Worm (Caenorhabditis elegans) whole organism, L3 larva: Measurements from ENCODE around the gene kcnl-1.

Experiments used
- R02D3.7 ChIP-seq: fragments of 150-350 bp; optimal IDR thresholded peaks from 2 replicates; lab custom pipeline; 2014; ENCODE audit warnings: missing biosample characterization, missing genetic modification characterization
- aly-2 ChIP-seq: fragments of 150-350 bp; optimal IDR thresholded peaks from 2 replicates; lab custom pipeline; 2014; ENCODE audit warnings: missing biosample characterization, missing genetic modification characterization
- ama-1 ChIP-seq: fragments of 150-350 bp; optimal IDR thresholded peaks from 2 replicates; lab custom pipeline; 2018
- ceh-16 ChIP-seq: sonication (generic microtip); optimal IDR thresholded peaks from 2 replicates; lab custom pipeline; 2017; ENCODE audit warnings: missing biosample characterization, missing genetic modification characterization
- ceh-9 ChIP-seq: sonication (generic microtip); optimal IDR thresholded peaks from 2 replicates; lab custom pipeline; 2018; ENCODE audit warnings: missing biosample characterization, missing genetic modification characterization
- elt-1 ChIP-seq: fragments of 150-350 bp; optimal IDR thresholded peaks from 2 replicates; lab custom pipeline; 2014; ENCODE audit warnings: missing biosample characterization, missing genetic modification characterization
- elt-2 ChIP-seq: sonication (generic microtip); optimal IDR thresholded peaks from 2 replicates; lab custom pipeline; 2016; ENCODE audit warnings: missing genetic modification reagents, mild to moderate bottlenecking, missing genetic modification characterization, missing compliant biosample characterization
- elt-3 ChIP-seq, 3 experiments: fragments of 150-350 bp in 1 of 3; sonication (generic microtip) in 2 of 3; optimal IDR thresholded peaks; 2 replicates in 2 of 3; 4 replicates in 1 of 3; lab custom pipeline; 2014 to 2017; ENCODE audit warnings: missing biosample characterization in 3 of 3, missing genetic modification characterization in 3 of 3
- fkh-2 ChIP-seq: fragments of 150-350 bp; optimal IDR thresholded peaks from 2 replicates; lab custom pipeline; 2014; ENCODE audit warnings: missing biosample characterization, missing genetic modification reagents, missing genetic modification characterization
- fos-1 ChIP-seq: fragments of 150-350 bp; optimal IDR thresholded peaks from 2 replicates; lab custom pipeline; 2014; ENCODE audit warnings: missing biosample characterization, missing genetic modification characterization
- hmg-11 ChIP-seq: sonication (generic microtip); optimal IDR thresholded peaks from 2 replicates; lab custom pipeline; 2016; ENCODE audit warnings: missing genetic modification characterization, missing compliant biosample characterization
- lsy-12 ChIP-seq: sonication (generic microtip); optimal IDR thresholded peaks from 2 replicates; lab custom pipeline; 2016; ENCODE audit warnings: mild to moderate bottlenecking, missing genetic modification characterization, missing compliant biosample characterization
- mdl-1 ChIP-seq: fragments of 150-350 bp; optimal IDR thresholded peaks from 2 replicates; lab custom pipeline; 2014; ENCODE audit warnings: missing biosample characterization, missing genetic modification characterization
- mml-1 ChIP-seq: fragments of 150-350 bp; sonication (generic microtip); optimal IDR thresholded peaks from 3 replicates; lab custom pipeline; 2014; ENCODE audit warnings: missing biosample characterization, missing genetic modification characterization
- nfya-1 ChIP-seq: sonication (generic microtip); optimal IDR thresholded peaks from 2 replicates; lab custom pipeline; 2017; ENCODE audit warnings: missing genetic modification characterization, mild to moderate bottlenecking, missing compliant biosample characterization, antibody characterized with exemption, moderate library complexity; ENCODE audit not compliant: insufficient read depth
- nhr-23 ChIP-seq: fragments of 150-350 bp; optimal IDR thresholded peaks from 2 replicates; lab custom pipeline; 2014; ENCODE audit warnings: missing biosample characterization, missing genetic modification reagents, missing genetic modification characterization
- nhr-237 ChIP-seq: fragments of 150-350 bp; optimal IDR thresholded peaks from 2 replicates; lab custom pipeline; 2014; ENCODE audit warnings: missing biosample characterization, missing genetic modification characterization
- nhr-25 ChIP-seq: sonication (generic microtip); optimal IDR thresholded peaks from 2 replicates; lab custom pipeline; 2017; ENCODE audit warnings: missing biosample characterization, missing genetic modification characterization
- nhr-28 ChIP-seq: fragments of 150-350 bp; optimal IDR thresholded peaks from 2 replicates; lab custom pipeline; 2014; ENCODE audit warnings: missing biosample characterization, missing genetic modification characterization
- nhr-43 ChIP-seq: sonication (generic microtip); optimal IDR thresholded peaks from 2 replicates; lab custom pipeline; 2016; ENCODE audit warnings: mild to moderate bottlenecking, missing genetic modification characterization, missing compliant biosample characterization; ENCODE audit not compliant: poor library complexity, severe bottlenecking
- nhr-67 ChIP-seq: fragments of 150-350 bp; optimal IDR thresholded peaks from 2 replicates; lab custom pipeline; 2014; ENCODE audit warnings: missing biosample characterization, missing genetic modification characterization
- pha-4 ChIP-seq: fragments of 150-350 bp; optimal IDR thresholded peaks from 2 replicates; lab custom pipeline; 2014; ENCODE audit warnings: missing biosample characterization, missing genetic modification reagents, missing genetic modification characterization
- pqm-1 ChIP-seq: fragments of 150-350 bp; optimal IDR thresholded peaks from 2 replicates; lab custom pipeline; 2017; ENCODE audit warnings: missing biosample characterization, missing genetic modification characterization, inconsistent platforms
- skn-1 ChIP-seq: fragments of 150-350 bp; optimal IDR thresholded peaks from 2 replicates; lab custom pipeline; 2014; ENCODE audit warnings: missing biosample characterization, missing genetic modification characterization
- tbx-2 ChIP-seq: sonication (generic microtip); optimal IDR thresholded peaks from 2 replicates; lab custom pipeline; 2016; ENCODE audit warnings: mild to moderate bottlenecking, missing genetic modification characterization, missing compliant biosample characterization
- unc-39 ChIP-seq: sonication (generic microtip); optimal IDR thresholded peaks from 4 replicates; lab custom pipeline; 2017; ENCODE audit warnings: missing biosample characterization, missing genetic modification characterization
- unc-62 ChIP-seq: fragments of 150-350 bp; sonication (generic microtip); optimal IDR thresholded peaks from 4 replicates; lab custom pipeline; 2014; ENCODE audit warnings: missing biosample characterization, missing genetic modification reagents, missing genetic modification characterization
- ztf-11 ChIP-seq: fragments of 150-350 bp; optimal IDR thresholded peaks from 2 replicates; lab custom pipeline; 2014; ENCODE audit warnings: missing biosample characterization, missing genetic modification characterization
- ztf-4 ChIP-seq: fragments of 150-350 bp; optimal IDR thresholded peaks from 2 replicates; lab custom pipeline; 2014; ENCODE audit warnings: missing biosample characterization, missing genetic modification characterization

The kcnl-1 gene

DNA sequence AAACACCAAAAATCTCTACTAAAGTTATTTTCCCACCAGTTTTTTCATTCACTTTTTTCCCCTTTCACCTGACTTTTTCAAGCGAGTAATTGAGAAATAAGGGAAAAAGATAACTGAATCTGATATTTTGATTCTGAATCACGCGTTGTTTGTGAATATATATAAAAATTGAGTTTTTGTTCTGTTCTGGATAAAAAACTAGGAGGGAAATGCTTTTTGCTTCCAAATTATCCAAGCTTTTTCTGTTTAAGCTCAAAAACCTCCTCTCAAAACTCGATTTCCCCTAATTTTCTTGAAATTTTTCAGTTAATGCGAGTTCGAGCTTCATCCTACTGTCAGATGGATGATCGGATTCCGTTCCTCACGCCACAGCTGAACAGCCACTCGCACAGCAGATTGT lies at the start of gene kcnl-1:
kcnl-1 (plus strand) TSS at position 301 of the 400 bp plus-strand sequence.
- no peak for TF ChIP-seq R02D3.7 (tag; lab: Kevin White, UChicago)
- TF ChIP-seq ceh-16: no peak
- TF ChIP-seq elt-1: no peak
- TF ChIP-seq aly-2 (tag; lab: Kevin White, UChicago): no peak

DNA sequence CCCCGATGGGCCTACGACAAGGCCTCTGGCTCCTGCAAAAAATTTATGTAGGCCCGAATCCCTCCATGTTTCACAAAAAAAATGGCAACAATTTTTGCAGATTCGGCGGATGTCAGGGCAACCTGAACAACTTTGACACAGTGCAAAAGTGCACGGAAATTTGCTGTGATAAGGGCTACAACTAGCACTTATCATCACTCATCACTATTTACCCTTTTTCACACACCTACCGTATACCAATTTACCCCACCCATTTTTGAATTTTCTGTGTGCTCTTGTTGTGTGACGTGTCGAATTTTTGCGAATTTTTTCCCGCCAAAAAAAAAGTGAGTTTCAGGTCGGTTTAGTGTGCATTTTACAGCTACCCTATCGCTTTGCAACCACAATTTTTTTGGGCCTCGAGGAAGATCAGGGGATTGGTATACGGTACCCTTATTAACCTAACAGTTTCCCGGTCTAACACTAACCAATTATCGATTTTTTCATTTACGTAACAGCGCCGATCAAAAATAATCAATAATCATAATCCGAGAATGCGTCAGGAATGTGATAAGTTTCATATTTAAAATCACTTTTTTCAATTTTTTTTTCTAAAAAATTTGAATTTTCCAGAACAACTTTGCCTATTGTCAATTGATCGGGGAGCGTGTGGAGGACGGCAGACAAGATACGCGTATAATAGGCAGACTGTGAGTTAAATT lies 46.6 kb upstream of the kcnl-1 start:
- TF ChIP-seq pqm-1 (tag; lab: Kevin White, UChicago): peak; percentile 4
- TF ChIP-seq elt-2: peak; percentile 29
- no peak for TF ChIP-seq nhr-43 (tag; lab: Kevin White, UChicago)
- TF ChIP-seq nhr-67 (tag; lab: Kevin White, UChicago): no peak
- TF ChIP-seq ztf-4 (tag; lab: Kevin White, UChicago): no peak
- TF ChIP-seq skn-1 (tag; lab: Kevin White, UChicago): no peak
- TF ChIP-seq ama-1: no peak
- TF ChIP-seq, all 47 proteins: peak for 2

DNA sequence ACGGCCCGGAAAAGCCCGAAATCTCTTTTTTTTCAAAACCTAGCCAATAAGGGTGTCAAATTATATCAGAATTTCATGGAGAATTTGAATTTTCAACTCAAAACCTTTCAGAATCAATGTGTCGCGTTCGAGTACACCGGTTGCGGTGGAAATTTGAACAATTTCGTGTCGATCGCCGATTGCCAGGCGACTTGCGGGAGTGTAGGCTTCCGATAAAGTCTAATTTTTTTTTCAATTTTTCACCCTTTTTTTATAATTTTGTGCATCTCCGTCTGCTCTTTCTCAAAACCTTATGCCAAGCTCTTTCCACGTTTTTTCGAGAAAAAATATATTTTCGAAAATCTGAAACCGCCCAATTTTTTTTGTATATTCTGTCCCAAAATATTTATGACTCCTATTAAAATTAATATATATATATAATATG lies 45.7 kb upstream of the kcnl-1 start:
- TF ChIP-seq ztf-11: no peak
- peak; percentile 65 for TF ChIP-seq nhr-43 (tag; lab: Kevin White, UChicago)
- peak; percentile 11 for TF ChIP-seq elt-2
- peak; percentile 23 for TF ChIP-seq nhr-23 (tag; lab: Kevin White, UChicago)
- TF ChIP-seq R02D3.7 (tag; lab: Kevin White, UChicago): no peak
- no peak for TF ChIP-seq elt-1
- TF ChIP-seq ama-1: peak; percentile 97
- TF ChIP-seq lsy-12 (tag; lab: Kevin White, UChicago): peak; percentile 50
- peak; percentile 84 for TF ChIP-seq tbx-2 (tag; lab: Kevin White, UChicago)
- TF ChIP-seq ztf-4 (tag; lab: Kevin White, UChicago): peak; percentile 66
- TF ChIP-seq nhr-237 (tag; lab: Kevin White, UChicago): no peak
- no peak for TF ChIP-seq pha-4
- peak; percentile 71 for TF ChIP-seq nhr-25
- TF ChIP-seq nfya-1 (tag; lab: Kevin White, UChicago): no peak
- no peak for TF ChIP-seq hmg-11 (tag; lab: Kevin White, UChicago)

DNA sequence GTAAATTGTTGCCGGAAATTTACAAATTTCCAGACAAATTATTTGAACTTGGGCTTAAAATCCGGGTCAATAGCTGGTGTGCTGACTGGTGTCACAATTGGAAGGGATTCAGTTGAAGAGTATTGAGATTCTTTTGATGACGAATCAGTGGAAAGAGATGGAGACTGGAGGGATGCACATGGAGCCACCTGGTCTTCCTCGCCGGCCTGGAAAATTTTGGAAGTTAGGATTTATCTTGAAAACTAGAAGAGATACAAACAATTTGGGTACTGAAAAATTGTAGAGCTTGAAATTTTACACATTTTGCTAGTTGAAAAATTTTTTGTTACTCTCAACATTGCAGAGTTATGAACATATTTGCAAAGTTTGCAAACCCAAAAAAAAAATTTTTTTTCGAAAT lies 45.1 kb upstream of the kcnl-1 start:
- TF ChIP-seq unc-62 (GFP tag; lab: Kevin White, UChicago): no peak
- no peak for TF ChIP-seq skn-1 (tag; lab: Kevin White, UChicago)
- no peak for TF ChIP-seq elt-3 (tag; optimal IDR thresholded peaks at IDR 0.05; lab: Kevin White, UChicago)
- no peak for TF ChIP-seq nhr-28 (tag; lab: Kevin White, UChicago)
- no peak for TF ChIP-seq ceh-16
- peak; percentile 97 for TF ChIP-seq ama-1
- TF ChIP-seq ceh-9 (tag; lab: Kevin White, UChicago): no peak
- TF ChIP-seq nhr-43 (tag; lab: Kevin White, UChicago): peak; percentile 54
- TF ChIP-seq unc-39 (tag; lab: Kevin White, UChicago): no peak
- TF ChIP-seq pqm-1 (tag; lab: Kevin White, UChicago): no peak
- no peak for TF ChIP-seq hmg-11 (tag; lab: Kevin White, UChicago)
- peak; percentile 94 for TF ChIP-seq nhr-25
- TF ChIP-seq mdl-1 (tag; lab: Kevin White, UChicago): no peak
- TF ChIP-seq fkh-2 (tag; lab: Kevin White, UChicago): no peak
- TF ChIP-seq nfya-1 (tag; lab: Kevin White, UChicago): peak; percentile 73
- TF ChIP-seq ztf-4 (tag; lab: Kevin White, UChicago): peak; percentile 73
- no peak for TF ChIP-seq fos-1 (tag; lab: Kevin White, UChicago)
- TF ChIP-seq, all 47 proteins: peak for 5

DNA sequence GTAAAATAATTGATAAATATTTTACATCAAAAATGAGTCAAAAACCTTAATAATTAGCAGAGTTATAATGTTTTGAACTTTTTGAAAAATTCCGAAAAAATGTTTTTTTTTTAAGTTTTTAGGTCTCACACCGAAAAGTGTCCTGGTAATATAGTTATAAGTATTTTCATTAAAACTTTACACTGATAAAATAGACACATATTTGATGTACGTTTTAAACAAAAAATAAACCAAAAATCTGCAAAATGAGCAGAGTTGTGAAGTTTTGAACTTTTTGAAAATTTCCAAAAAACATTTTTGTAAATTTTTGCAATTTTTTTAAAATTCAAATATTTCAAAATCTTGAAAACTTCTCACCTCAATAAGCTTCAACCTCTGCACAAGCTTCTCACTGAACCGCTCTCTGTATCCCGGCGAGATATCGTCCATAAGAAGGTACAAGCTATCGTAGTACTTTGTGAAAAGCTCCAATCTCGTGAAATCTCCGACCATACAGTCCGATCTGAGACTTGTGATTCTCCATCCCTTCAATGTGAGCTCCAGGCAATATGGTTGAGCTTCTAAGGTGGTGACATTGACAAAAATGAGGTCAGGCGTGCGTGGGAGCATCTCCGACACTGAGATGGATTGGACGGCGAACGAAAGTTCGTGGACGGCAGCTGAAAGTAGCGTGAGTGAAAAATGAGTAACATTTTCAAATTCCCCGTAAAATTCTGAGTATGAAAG lies 44.4 kb upstream of the kcnl-1 start:
- TF ChIP-seq ama-1: peak; percentile 94
- peak; percentile 84 for TF ChIP-seq nhr-25
- no peak for TF ChIP-seq mml-1 (tag; lab: Kevin White, UChicago)
